Worm (Caenorhabditis elegans): ENCODE data around the gene trm-2A.

DNA sequence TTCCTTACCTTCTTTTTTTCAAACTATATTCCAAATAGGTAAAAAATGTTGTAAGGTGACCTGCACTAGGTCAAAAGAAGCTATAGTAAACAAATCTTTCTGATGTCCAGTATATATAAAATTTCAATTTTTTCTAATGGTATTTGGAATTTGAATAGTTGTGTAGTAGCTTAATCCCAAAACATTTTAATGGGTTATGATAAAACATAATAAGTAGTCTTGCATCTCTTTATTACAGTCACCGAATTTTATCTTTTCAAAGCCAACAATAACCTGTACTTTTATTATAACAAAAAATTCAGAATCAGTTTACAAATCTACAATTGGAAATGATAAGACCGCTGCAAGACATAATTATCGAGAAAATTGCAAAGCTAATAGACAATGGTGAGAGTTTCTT, 12.7 kb downstream of the trm-2A start, which contains the start of gene H24K24.2:
- TF ChIP-seq ama-1 (optimal IDR thresholded peaks at IDR 0.05) (no peak), tbx-11 (GFP tag; IDR thresholded peaks at IDR 0.05) (no peak), pes-1 (GFP tag; IDR thresholded peaks at IDR 0.05) (no peak), sea-1 (GFP tag; conservative IDR thresholded peaks at IDR 0.05) (no peak), ceh-13 (GFP tag; optimal IDR thresholded peaks at IDR 0.05) (no peak), tra-4 (tag; optimal IDR thresholded peaks at IDR 0.05) (no peak), hmbx-1 (tag; optimal IDR thresholded peaks at IDR 0.05) (no peak), flt-1 (GFP tag; IDR thresholded peaks at IDR 0.05) (no peak), B0310.2 (tag; optimal IDR thresholded peaks at IDR 0.05) (no peak), ceh-36 (tag; optimal IDR thresholded peaks at IDR 0.05) (no peak), hmg-4 (GFP tag; optimal IDR thresholded peaks at IDR 0.05) (no peak), aly-1 (tag; optimal IDR thresholded peaks at IDR 0.05) (no peak), hnd-1 (tag; optimal IDR thresholded peaks at IDR 0.05) (no peak), F13C5.2 (tag; optimal IDR thresholded peaks at IDR 0.05) (no peak)

Data from whole organism, early embryonic.